Worm (Caenorhabditis elegans) whole organism, L4 larva: ENCODE measurements around the gene F01D5.8.

Source experiments
- ama-1 ChIP-seq: fragments of 150-350 bp; optimal IDR thresholded peaks from 2 replicates; lab custom pipeline; 2014; ENCODE audit warnings: inconsistent platforms, mixed read lengths
- daf-19 ChIP-seq: fragments of 200-800 bp; sonication (Bioruptor generic); conservative IDR thresholded peaks from 2 replicates; pipeline ENCODE4 v1.3.6; 2022; ENCODE audit warnings: missing genetic modification characterization, missing compliant biosample characterization
- dmd-9 ChIP-seq: fragments of 200-800 bp; sonication (Bioruptor generic); IDR thresholded peaks from 2 replicates; pipeline ENCODE4 v1.3.6; 2022; ENCODE audit warnings: missing genetic modification reagents, missing genetic modification characterization, missing compliant biosample characterization
- fos-1 ChIP-seq: fragments of 150-350 bp; optimal IDR thresholded peaks from 2 replicates; lab custom pipeline; 2014; ENCODE audit warnings: missing biosample characterization, missing genetic modification characterization
- nhr-11 ChIP-seq: fragments of 150-350 bp; optimal IDR thresholded peaks from 2 replicates; lab custom pipeline; 2014; ENCODE audit warnings: missing biosample characterization, missing genetic modification characterization
- nhr-237 ChIP-seq: sonication (generic microtip); optimal IDR thresholded peaks from 2 replicates; lab custom pipeline; 2017; ENCODE audit warnings: missing biosample characterization, missing genetic modification characterization
- nhr-25 ChIP-seq: sonication (generic microtip); optimal IDR thresholded peaks from 2 replicates; lab custom pipeline; 2017; ENCODE audit warnings: missing genetic modification characterization, mild to moderate bottlenecking, missing compliant biosample characterization, antibody characterized with exemption, moderate library complexity, borderline replicate concordance; ENCODE audit not compliant: insufficient read depth
- ztf-11 ChIP-seq: fragments of 150-350 bp; optimal IDR thresholded peaks from 2 replicates; lab custom pipeline; 2014; ENCODE audit warnings: missing biosample characterization, missing genetic modification characterization

DNA sequence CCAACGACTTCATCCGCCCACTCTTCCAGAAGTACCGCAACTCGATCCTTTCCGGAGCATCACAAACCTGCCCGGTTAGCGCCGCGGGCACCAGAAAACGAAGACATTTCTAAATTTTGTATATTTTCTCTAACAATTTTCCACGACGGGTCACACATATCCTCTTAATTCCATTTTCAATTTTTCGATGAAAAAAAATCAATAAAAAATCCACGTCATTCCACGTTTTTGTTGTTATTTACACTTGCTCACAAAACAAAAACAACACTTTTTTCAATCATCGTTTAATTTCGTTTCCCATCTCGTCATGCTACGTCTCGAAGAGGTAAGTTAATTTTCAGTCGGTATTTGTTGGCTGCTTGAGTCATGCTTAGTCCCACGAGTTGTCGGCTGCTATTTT lies 2.1 kb upstream of the F01D5.8 start, which contains the start of gene F01D5.7:
- no peak for TF ChIP-seq ama-1 (lab: Kevin White, UChicago)
- no peak for TF ChIP-seq ztf-11
- TF ChIP-seq nhr-25: no peak
- no peak for TF ChIP-seq nhr-11 (tag; lab: Kevin White, UChicago)
- TF ChIP-seq dmd-9 (GFP tag; lab: Robert Waterston, UW): no peak
- TF ChIP-seq daf-19 (GFP tag; lab: Robert Waterston, UW): no peak
- TF ChIP-seq nhr-237 (tag; lab: Kevin White, UChicago): no peak
- no peak for TF ChIP-seq fos-1
